Worm (Caenorhabditis elegans) whole organism, L4 larva: ENCODE results near the gene ham-2.
A peak's percentile ranks its signal among the peaks of the same experiment; 100 is the strongest.

Source experiments
- F37D6.2 ChIP-seq: sonication (generic microtip); optimal IDR thresholded peaks from 2 replicates; lab custom pipeline; 2016; ENCODE audit warnings: mild to moderate bottlenecking, missing genetic modification characterization, missing compliant biosample characterization
- F44E2.7 ChIP-seq: fragments of 200-800 bp; sonication (Bioruptor generic); IDR thresholded peaks from 2 replicates; pipeline ENCODE4 v2.1.2; 2022; ENCODE audit warnings: missing genetic modification characterization, missing compliant biosample characterization
- T20F7.1 ChIP-seq: fragments of 200-800 bp; sonication (Bioruptor generic); optimal IDR thresholded peaks from 2 replicates; lab custom pipeline; 2018; ENCODE audit warnings: mild to moderate bottlenecking, missing genetic modification characterization, missing compliant biosample characterization
- T26A8.4 ChIP-seq: fragments of 200-800 bp; sonication (Bioruptor generic); IDR thresholded peaks from 2 replicates; pipeline ENCODE4 v1.3.6; 2022; ENCODE audit warnings: missing genetic modification characterization, missing compliant biosample characterization
- Y48G9A.11 ChIP-seq: fragments of 200-800 bp; sonication (Bioruptor generic); IDR thresholded peaks from 2 replicates; pipeline ENCODE4 v1.3.6; 2022; ENCODE audit warnings: missing genetic modification reagents, missing genetic modification characterization, missing compliant biosample characterization
- aha-1 ChIP-seq: fragments of 150-350 bp; peaks from one replicate; lab custom pipeline; 2014; ENCODE audit warnings: missing biosample characterization, missing genetic modification characterization
- ama-1 ChIP-seq: fragments of 150-350 bp; optimal IDR thresholded peaks from 2 replicates; lab custom pipeline; 2014; ENCODE audit warnings: inconsistent platforms, mixed read lengths
- ceh-28 ChIP-seq: fragments of 150-350 bp; optimal IDR thresholded peaks from 2 replicates; lab custom pipeline; 2014; ENCODE audit warnings: missing biosample characterization, missing genetic modification reagents, missing genetic modification characterization
- ceh-32 ChIP-seq: sonication (generic microtip); optimal IDR thresholded peaks from 2 replicates; lab custom pipeline; 2016; ENCODE audit warnings: mild to moderate bottlenecking, missing genetic modification characterization, missing compliant biosample characterization; ENCODE audit not compliant: poor library complexity
- ceh-82 ChIP-seq: sonication (generic microtip); optimal IDR thresholded peaks from 2 replicates; lab custom pipeline; 2017; ENCODE audit warnings: missing biosample characterization, missing genetic modification characterization
- ctbp-1 ChIP-seq: fragments of 200-800 bp; sonication (Bioruptor generic); IDR thresholded peaks from 2 replicates; pipeline ENCODE4 v1.3.6; 2022; ENCODE audit warnings: missing genetic modification reagents, missing genetic modification characterization, missing compliant biosample characterization
- daf-8 ChIP-seq: fragments of 200-800 bp; sonication (Bioruptor generic); IDR thresholded peaks from 2 replicates; pipeline ENCODE4 v1.3.6; 2022; ENCODE audit warnings: missing genetic modification characterization, missing compliant biosample characterization
- dmd-6 ChIP-seq: fragments of 200-800 bp; sonication (Bioruptor generic); IDR thresholded peaks from 2 replicates; pipeline ENCODE4 v1.3.6; 2022; ENCODE audit warnings: missing genetic modification reagents, missing genetic modification characterization, missing compliant biosample characterization
- dmd-9 ChIP-seq: fragments of 200-800 bp; sonication (Bioruptor generic); IDR thresholded peaks from 2 replicates; pipeline ENCODE4 v1.3.6; 2022; ENCODE audit warnings: missing genetic modification reagents, missing genetic modification characterization, missing compliant biosample characterization
- dpl-1 ChIP-seq: fragments of 150-350 bp; optimal IDR thresholded peaks from 2 replicates; lab custom pipeline; 2014; ENCODE audit warnings: missing biosample characterization, missing genetic modification reagents, missing genetic modification characterization
- dve-1 ChIP-seq: sonication (generic microtip); optimal IDR thresholded peaks from 2 replicates; lab custom pipeline; 2017; ENCODE audit warnings: antibody characterized with exemption, mild to moderate bottlenecking, missing genetic modification characterization, missing compliant biosample characterization; ENCODE audit not compliant: insufficient read depth
- egl-43 ChIP-seq: fragments of 200-800 bp; sonication (Bioruptor generic); IDR thresholded peaks from 2 replicates; pipeline ENCODE4 v1.3.6; 2022; ENCODE audit warnings: missing genetic modification reagents, missing genetic modification characterization, missing compliant biosample characterization
- fkh-10 ChIP-seq: fragments of 150-350 bp; optimal IDR thresholded peaks from 2 replicates; lab custom pipeline; 2014; ENCODE audit warnings: missing biosample characterization, missing genetic modification reagents, missing genetic modification characterization
- fos-1 ChIP-seq: fragments of 150-350 bp; optimal IDR thresholded peaks from 2 replicates; lab custom pipeline; 2014; ENCODE audit warnings: missing biosample characterization, missing genetic modification characterization
- hif-1 ChIP-seq, 2 experiments: sonication (generic microtip); optimal IDR thresholded peaks; 2 replicates each; lab custom pipeline; 2016 to 2017; ENCODE audit warnings: missing compliant biosample characterization in 2 of 2, missing genetic modification characterization in 2 of 2, missing genetic modification reagents in 2 of 2, missing genotype in 2 of 2, mild to moderate bottlenecking in 1 of 2
- hlh-30 ChIP-seq: sonication (generic microtip); optimal IDR thresholded peaks from 2 replicates; lab custom pipeline; 2017; ENCODE audit warnings: antibody characterized with exemption, mild to moderate bottlenecking, missing genetic modification characterization, missing compliant biosample characterization; ENCODE audit not compliant: insufficient read depth
- lin-1 ChIP-seq: fragments of 200-800 bp; sonication (Bioruptor generic); IDR thresholded peaks from 2 replicates; pipeline ENCODE4 v1.3.6; 2022; ENCODE audit warnings: missing genetic modification reagents, missing genetic modification characterization, missing compliant biosample characterization
- lin-29 ChIP-seq: fragments of 200-800 bp; sonication (Bioruptor generic); IDR thresholded peaks from 2 replicates; pipeline ENCODE4 v1.3.6; 2022; ENCODE audit warnings: missing genetic modification reagents, missing genetic modification characterization, missing compliant biosample characterization
- lin-39 ChIP-seq: fragments of 150-350 bp; optimal IDR thresholded peaks from 2 replicates; lab custom pipeline; 2014; ENCODE audit warnings: missing biosample characterization, missing genetic modification reagents, missing genetic modification characterization
- lir-3 ChIP-seq: sonication (generic microtip); optimal IDR thresholded peaks from 2 replicates; lab custom pipeline; 2016; ENCODE audit warnings: mild to moderate bottlenecking, missing genetic modification characterization, missing compliant biosample characterization
- madf-9 ChIP-seq: fragments of 200-800 bp; sonication (Bioruptor generic); conservative IDR thresholded peaks from 2 replicates; pipeline ENCODE4 v1.3.6; 2022; ENCODE audit warnings: missing genetic modification reagents, missing genetic modification characterization, missing compliant biosample characterization
- mxl-2 ChIP-seq: fragments of 200-800 bp; sonication (Bioruptor generic); conservative IDR thresholded peaks from 2 replicates; pipeline ENCODE4 v1.3.6; 2022; ENCODE audit warnings: missing genetic modification reagents, missing genetic modification characterization, missing compliant biosample characterization
- mxl-3 ChIP-seq: fragments of 200-800 bp; sonication (Bioruptor generic); optimal IDR thresholded peaks from 2 replicates; lab custom pipeline; 2018; ENCODE audit warnings: mild to moderate bottlenecking, missing genetic modification characterization, missing compliant biosample characterization
- nhr-10 ChIP-seq: fragments of 150-350 bp; optimal IDR thresholded peaks from 2 replicates; lab custom pipeline; 2014; ENCODE audit warnings: missing biosample characterization, missing genetic modification characterization
- nhr-102 ChIP-seq: sonication (generic microtip); optimal IDR thresholded peaks from 2 replicates; lab custom pipeline; 2016; ENCODE audit warnings: mild to moderate bottlenecking, missing genetic modification characterization, moderate library complexity, missing compliant biosample characterization
- nhr-25 ChIP-seq: sonication (generic microtip); optimal IDR thresholded peaks from 2 replicates; lab custom pipeline; 2017; ENCODE audit warnings: missing genetic modification characterization, mild to moderate bottlenecking, missing compliant biosample characterization, antibody characterized with exemption, moderate library complexity, borderline replicate concordance; ENCODE audit not compliant: insufficient read depth
- nhr-28 ChIP-seq: fragments of 150-350 bp; optimal IDR thresholded peaks from 2 replicates; lab custom pipeline; 2014; ENCODE audit warnings: missing biosample characterization, missing genetic modification characterization
- nhr-48 ChIP-seq: sonication (generic microtip); optimal IDR thresholded peaks from 2 replicates; lab custom pipeline; 2016; ENCODE audit warnings: mild to moderate bottlenecking, missing genetic modification characterization, missing compliant biosample characterization
- nhr-6 ChIP-seq: fragments of 150-350 bp; optimal IDR thresholded peaks from 2 replicates; lab custom pipeline; 2014; ENCODE audit warnings: missing biosample characterization, missing genetic modification characterization
- nhr-76 ChIP-seq: fragments of 150-350 bp; optimal IDR thresholded peaks from 2 replicates; lab custom pipeline; 2014; ENCODE audit warnings: missing biosample characterization, missing genetic modification characterization
- nhr-77 ChIP-seq: fragments of 150-350 bp; optimal IDR thresholded peaks from 2 replicates; lab custom pipeline; 2014; ENCODE audit warnings: missing biosample characterization, missing genetic modification characterization
- pha-4 ChIP-seq, 2 experiments: fragments of 150-350 bp in 1 of 2; fragments of 200-800 bp in 1 of 2; sonication (Bioruptor generic) in 1 of 2; IDR thresholded peaks in 1 of 2; optimal IDR thresholded peaks in 1 of 2; 2 replicates each; pipeline versions ENCODE4 v1.3.6 to Lab custom; 2014 to 2022; ENCODE audit warnings: missing genetic modification characterization in 2 of 2, missing genetic modification reagents in 2 of 2, missing biosample characterization in 1 of 2, missing compliant biosample characterization in 1 of 2
- pqm-1 ChIP-seq: sonication (generic microtip); optimal IDR thresholded peaks from 2 replicates; lab custom pipeline; 2017; ENCODE audit warnings: missing biosample characterization, missing genetic modification characterization
- snpc-4 ChIP-seq: fragments of 150-350 bp; optimal IDR thresholded peaks from 2 replicates; lab custom pipeline; 2014; ENCODE audit warnings: missing biosample characterization, missing genetic modification characterization
- spr-1 ChIP-seq: sonication (generic microtip); optimal IDR thresholded peaks from 2 replicates; lab custom pipeline; 2016; ENCODE audit warnings: mild to moderate bottlenecking, missing genetic modification characterization, missing compliant biosample characterization
- tag-97 ChIP-seq: fragments of 200-800 bp; sonication (Bioruptor generic); IDR thresholded peaks from 2 replicates; pipeline ENCODE4 v1.3.6; 2022; ENCODE audit warnings: missing genetic modification characterization, missing compliant biosample characterization
- tra-1 ChIP-seq: fragments of 200-800 bp; sonication (Bioruptor generic); IDR thresholded peaks from 2 replicates; pipeline ENCODE4 v1.3.6; 2022; ENCODE audit warnings: missing genetic modification reagents, missing genetic modification characterization, missing compliant biosample characterization
- unc-62 ChIP-seq, 3 experiments: fragments of 150-350 bp in 1 of 3; sonication (generic microtip); optimal IDR thresholded peaks in 2 of 3; peaks in 1 of 3; 1 replicate in 1 of 3; 2 replicates in 2 of 3; lab custom pipeline; 2014 to 2017; ENCODE audit warnings: missing biosample characterization in 3 of 3, missing genetic modification characterization in 3 of 3, missing genetic modification reagents in 3 of 3, missing genotype in 1 of 3
- zfp-3 ChIP-seq: fragments of 200-800 bp; sonication (Bioruptor generic); conservative IDR thresholded peaks from 2 replicates; pipeline ENCODE4 v1.3.6; 2022; ENCODE audit warnings: missing genetic modification reagents, missing genetic modification characterization, missing compliant biosample characterization

The ham-2 gene

DNA sequence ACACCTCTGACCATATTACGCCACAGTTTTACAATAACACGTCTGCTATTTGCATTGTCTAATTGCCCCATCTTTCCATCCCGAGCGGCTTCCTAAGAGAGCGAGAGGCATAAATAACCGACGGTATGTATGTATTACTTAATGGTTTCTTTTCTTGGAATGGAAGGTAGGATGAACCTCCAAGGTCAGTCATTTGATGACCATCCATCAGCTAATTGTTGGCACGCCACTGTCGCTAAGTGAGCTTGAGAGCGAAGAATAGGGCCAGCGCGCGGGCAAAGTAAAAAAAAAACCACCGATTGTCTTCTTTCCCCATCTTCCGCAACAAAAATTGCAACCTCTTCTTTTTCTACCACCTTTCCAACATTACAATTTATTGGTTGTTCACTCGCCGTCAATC, 1.5 kb downstream of the ham-2 start:
- TF ChIP-seq madf-9 (GFP tag; lab: Robert Waterston, UW) (no peak), nhr-25 (tag; lab: Kevin White, UChicago) (peak; percentile 11), F44E2.7 (GFP tag; lab: Robert Waterston, UW) (no peak), mxl-2 (GFP tag; lab: Robert Waterston, UW) (no peak), egl-43 (GFP tag; lab: Robert Waterston, UW) (peak; percentile 40; the same call in 1 of the 2 replicates)

DNA sequence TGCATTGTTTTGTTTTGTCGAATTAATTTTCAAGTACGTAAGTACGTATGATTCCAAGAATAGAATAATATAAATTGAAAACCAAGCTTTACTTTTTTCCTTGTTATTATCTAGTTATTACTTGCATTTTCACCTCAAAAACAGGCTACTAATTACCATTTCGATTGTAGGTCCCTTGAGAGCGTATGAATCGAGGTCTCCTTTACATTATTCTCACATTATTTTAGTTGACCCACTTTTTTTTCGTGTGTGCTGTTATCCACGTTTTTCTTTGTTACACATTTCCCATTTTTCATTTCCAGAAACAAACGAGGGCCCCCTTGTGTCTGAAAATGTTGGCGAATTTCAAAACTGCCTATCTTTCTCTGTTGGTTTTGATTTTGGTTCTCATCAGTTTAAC, 7.4 kb downstream of the ham-2 start, which contains the start of gene C05E11.6:
Gene C05E11.6, plus strand, starts transcription at position 301 of the 400 bp plus-strand sequence.
- TF ChIP-seq spr-1 (no peak), dmd-6 (GFP tag; lab: Robert Waterston, UW) (no peak), snpc-4 (tag; lab: Kevin White, UChicago) (no peak), pha-4 (GFP tag; IDR thresholded peaks at IDR 0.05; lab: Robert Waterston, UW) (no peak), pha-4 (tag; optimal IDR thresholded peaks at IDR 0.05; lab: Kevin White, UChicago) (no peak), ctbp-1 (GFP tag; lab: Robert Waterston, UW) (no peak), ceh-32 (tag; lab: Kevin White, UChicago) (no peak), lin-1 (GFP tag; lab: Robert Waterston, UW) (no peak), mxl-2 (GFP tag; lab: Robert Waterston, UW) (no peak), fkh-10 (GFP tag; lab: Kevin White, UChicago) (no peak), zfp-3 (no peak), lin-39 (tag; lab: Kevin White, UChicago) (no peak), nhr-6 (tag; lab: Kevin White, UChicago) (no peak), ceh-28 (tag; lab: Kevin White, UChicago) (no peak), mxl-3 (no peak), nhr-10 (tag; lab: Kevin White, UChicago) (no peak), aha-1 (tag; lab: Kevin White, UChicago) (no peak), fos-1 (no peak), F37D6.2 (no peak), ama-1 (lab: Kevin White, UChicago) (no peak)

DNA sequence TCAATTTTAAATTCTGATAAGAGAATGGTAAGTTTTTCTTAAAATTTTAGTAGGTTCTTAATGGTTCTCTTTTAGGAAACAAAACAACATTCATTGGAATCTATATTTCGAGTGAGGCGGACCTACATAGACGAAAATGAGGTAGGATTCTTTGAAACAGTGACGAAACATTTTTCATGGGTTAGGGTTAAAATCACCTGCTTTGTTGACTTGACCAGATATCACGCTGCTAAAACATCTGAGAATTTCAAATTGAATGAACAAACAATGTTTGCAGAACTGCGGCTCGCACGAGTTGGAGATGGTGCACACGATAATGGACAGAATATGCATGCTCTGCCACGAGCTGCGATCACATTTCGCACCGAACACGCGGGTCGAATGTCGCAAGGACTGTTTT, 7.8 kb downstream of the ham-2 start:
- TF ChIP-seq hlh-30 (tag; lab: Kevin White, UChicago) (peak; percentile 29), aha-1 (tag; lab: Kevin White, UChicago) (peak; percentile 78), unc-62 (GFP tag; optimal IDR thresholded peaks at IDR 0.05 in 1 of 2; lab: Kevin White, UChicago) (peak in 1 of 2 experiments; percentile 57), unc-62 (tag; optimal IDR thresholded peaks at IDR 0.05; lab: Kevin White, UChicago) (no peak), ceh-82 (tag; lab: Kevin White, UChicago) (no peak), Y48G9A.11 (GFP tag; lab: Robert Waterston, UW) (no peak), nhr-48 (tag; lab: Kevin White, UChicago) (no peak), ctbp-1 (GFP tag; lab: Robert Waterston, UW) (no peak), nhr-77 (tag; lab: Kevin White, UChicago) (no peak), nhr-76 (tag; lab: Kevin White, UChicago) (no peak)

DNA sequence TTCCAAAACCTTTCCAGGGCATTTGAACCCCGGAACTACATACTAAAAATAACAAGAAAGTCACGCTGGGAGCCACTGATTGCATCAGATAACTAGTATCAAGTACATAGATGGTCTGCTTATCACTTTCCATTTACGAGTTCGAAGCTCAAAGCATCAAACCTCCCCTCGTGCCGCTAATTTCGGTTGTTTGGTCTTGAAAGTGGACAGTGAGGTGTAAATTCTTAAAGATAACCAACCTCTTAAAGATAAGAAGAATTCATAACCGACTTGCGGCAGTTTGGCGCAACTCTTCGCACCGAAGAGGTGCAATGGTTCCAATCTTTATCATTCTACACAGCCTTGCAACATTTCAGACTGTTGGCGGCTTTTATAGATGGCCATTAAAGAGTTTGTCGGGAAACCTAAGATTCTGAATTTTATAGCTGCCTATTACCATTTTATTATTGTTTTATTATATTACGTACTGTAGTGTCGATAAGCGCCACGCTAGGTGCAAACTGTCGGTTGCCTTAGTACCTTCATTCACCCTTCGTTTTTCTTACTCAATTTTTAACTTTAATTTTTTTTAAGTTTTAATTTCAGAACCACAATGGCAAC, 10.3 kb downstream of the ham-2 start, which contains the start of gene amt-4:
Gene amt-4, plus strand, starts transcription at position 586 of the 600 bp plus-strand sequence.
- TF ChIP-seq nhr-77 (tag; lab: Kevin White, UChicago) (peak; percentile 90), pqm-1 (peak; percentile 92), dve-1 (tag; lab: Kevin White, UChicago) (peak; percentile 83), nhr-102 (tag; lab: Kevin White, UChicago) (peak; percentile 61), hif-1 (tag; optimal IDR thresholded peaks at IDR 0.05; lab: Kevin White, UChicago) (no peak), zfp-3 (no peak), dmd-9 (GFP tag; lab: Robert Waterston, UW) (no peak), daf-8 (no peak), dpl-1 (GFP tag; lab: Kevin White, UChicago) (no peak), nhr-25 (tag; lab: Kevin White, UChicago) (no peak), T20F7.1 (GFP tag; lab: Kevin White, UChicago) (no peak), tra-1 (GFP tag; lab: Robert Waterston, UW) (peak; percentile 48; the same call in 1 of the 2 replicates), tag-97 (GFP tag; lab: Robert Waterston, UW) (no peak), lin-29 (GFP tag; lab: Robert Waterston, UW) (no peak), lir-3 (no peak), nhr-10 (tag; lab: Kevin White, UChicago) (peak; percentile 45), nhr-28 (tag; lab: Kevin White, UChicago) (peak; percentile 87), T26A8.4 (GFP tag; lab: Robert Waterston, UW) (no peak)
